Worm (Caenorhabditis elegans): Measurements from ENCODE around the gene srh-70.
A peak's percentile ranks its signal among the peaks of the same experiment; 100 is the strongest.

The srh-70 gene

DNA sequence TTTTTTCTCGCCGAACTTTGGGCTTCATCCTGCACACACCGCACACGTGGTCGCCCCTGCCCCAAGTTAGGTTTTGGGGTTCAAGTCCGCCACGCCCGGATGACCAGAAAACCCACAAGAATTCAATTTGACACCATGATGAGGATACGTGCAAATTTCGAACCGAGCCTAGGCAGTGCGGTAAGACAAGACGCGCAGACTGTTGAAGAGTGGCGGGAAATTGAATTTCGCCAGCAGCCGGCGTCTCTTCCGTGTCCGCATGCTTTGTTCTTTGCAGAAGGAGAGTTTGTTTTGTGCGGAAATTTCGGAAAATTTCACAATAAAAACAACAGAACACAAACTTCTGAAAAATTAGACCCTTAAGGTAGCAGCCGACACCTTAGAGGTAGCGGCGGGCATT lies 18.7 kb downstream of the srh-70 start:
- peak; percentile 42; the same call in 1 of the 2 replicates for TF ChIP-seq zfh-2 (GFP tag; conservative IDR thresholded peaks at IDR 0.05)
- TF ChIP-seq bed-2 (GFP tag; IDR thresholded peaks at IDR 0.05) = no peak

DNA sequence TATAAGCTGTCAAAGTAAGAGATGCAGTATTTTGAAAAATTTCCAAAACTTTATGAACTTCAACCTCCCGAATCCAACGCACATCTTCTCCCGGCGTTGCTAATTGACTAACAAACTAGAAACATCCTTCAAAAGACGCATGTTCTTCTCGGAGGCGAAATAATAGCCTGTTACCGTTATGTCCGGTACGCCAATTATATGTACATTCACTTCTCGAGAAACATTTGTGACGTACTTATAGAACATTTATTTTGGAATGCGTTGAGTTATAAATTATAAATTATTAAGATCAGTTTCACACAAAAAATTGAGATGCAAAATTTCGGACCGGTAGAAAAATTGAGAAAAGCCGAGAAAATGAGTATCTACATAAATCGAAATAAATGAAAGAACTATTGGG lies 21.7 kb downstream of the srh-70 start, which contains the start of gene T21B4.3:
T21B4.3 (minus strand) TSS at position 101 of the 400 bp plus-strand sequence.
- no peak for TF ChIP-seq dpff-1 (tag; optimal IDR thresholded peaks at IDR 0.05)
- TF ChIP-seq ceh-100 (GFP tag; IDR thresholded peaks at IDR 0.05) = no peak
- TF ChIP-seq ekl-4 (GFP tag; IDR thresholded peaks at IDR 0.05) = no peak
- no peak for TF ChIP-seq akir-1 (GFP tag; optimal IDR thresholded peaks at IDR 0.05)
- TF ChIP-seq pbrm-1 (GFP tag; IDR thresholded peaks at IDR 0.05) = no peak
- no peak for TF ChIP-seq B0035.1 (tag; optimal IDR thresholded peaks at IDR 0.05)
- no peak for TF ChIP-seq Y95B8A.8 (GFP tag; IDR thresholded peaks at IDR 0.05)
- no peak for TF ChIP-seq C17E4.6 (GFP tag; IDR thresholded peaks at IDR 0.05)
- TF ChIP-seq lin-35 (GFP tag; optimal IDR thresholded peaks at IDR 0.05) = no peak
- TF ChIP-seq cebp-2 (GFP tag; IDR thresholded peaks at IDR 0.05) = no peak
- TF ChIP-seq ztf-26 (tag; optimal IDR thresholded peaks at IDR 0.05) = no peak
- TF ChIP-seq tbp1 (GFP tag; optimal IDR thresholded peaks at IDR 0.05) = no peak
- no peak for TF ChIP-seq K12H6.12 (tag; optimal IDR thresholded peaks at IDR 0.05)
- TF ChIP-seq B0336.3 (GFP tag; IDR thresholded peaks at IDR 0.05) = no peak
- TF ChIP-seq D2030.7 (GFP tag; IDR thresholded peaks at IDR 0.05) = no peak

DNA sequence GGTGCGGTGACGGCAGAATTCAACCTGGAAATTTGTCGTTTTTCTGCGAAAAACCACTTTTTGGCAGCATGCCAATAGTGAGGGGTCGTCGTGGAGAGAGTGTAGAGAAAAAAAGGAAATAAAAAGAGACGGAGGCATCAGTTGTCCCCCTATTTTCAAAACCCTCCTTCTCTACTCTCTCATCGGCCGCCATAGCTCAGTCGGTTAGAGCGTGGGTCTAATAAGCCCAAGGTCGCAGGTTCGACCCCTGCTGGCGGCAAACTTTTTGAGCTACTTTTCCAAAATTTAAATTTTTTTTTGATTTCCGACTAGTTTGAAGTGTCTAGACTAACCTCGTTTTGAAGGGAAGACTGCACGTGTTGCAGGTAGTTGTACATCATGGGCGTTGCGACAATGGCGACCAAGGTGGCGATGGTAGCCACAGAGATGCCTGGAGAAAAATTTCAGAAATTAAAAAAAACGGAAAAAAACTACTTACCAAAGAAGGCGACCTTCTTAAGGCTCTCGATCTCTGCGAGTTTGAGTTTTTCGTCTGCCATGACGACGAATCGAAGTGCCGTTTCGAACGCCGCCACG lies 24.0 kb downstream of the srh-70 start, which contains the start of gene col-85:
col-85 (minus strand) TSS at position 540 of the 576 bp plus-strand sequence.
- 0 out of 2 replicates have a peak, but pooled peaks have one; percentile 41 for TF ChIP-seq nfya-2 (GFP tag; IDR thresholded peaks at IDR 0.05)
- TF ChIP-seq zfh-2 (GFP tag; conservative IDR thresholded peaks at IDR 0.05) = peak; percentile 17
- TF ChIP-seq ekl-4 (GFP tag; IDR thresholded peaks at IDR 0.05) = peak; percentile 72
- peak; percentile 93 for TF ChIP-seq ceh-58 (GFP tag; IDR thresholded peaks at IDR 0.05)
- TF ChIP-seq ccch-3 (GFP tag; optimal IDR thresholded peaks at IDR 0.05) = peak; percentile 30
- TF ChIP-seq ceh-40 (GFP tag; IDR thresholded peaks at IDR 0.05) = peak; percentile 82
- TF ChIP-seq lsl-1 (GFP tag; optimal IDR thresholded peaks at IDR 0.05) = peak; percentile 53
- peak; percentile 84 for TF ChIP-seq attf-5 (GFP tag; optimal IDR thresholded peaks at IDR 0.05)
- peak; percentile 79 for TF ChIP-seq zim-3 (tag; optimal IDR thresholded peaks at IDR 0.05)
- peak; percentile 87 for TF ChIP-seq snpc-1.3 (tag; optimal IDR thresholded peaks at IDR 0.05; ENCODE audit: insufficient read depth)
- peak; percentile 5 for TF ChIP-seq gei-17 (GFP tag; optimal IDR thresholded peaks at IDR 0.05)
- no peak for TF ChIP-seq xnd-1 (tag; optimal IDR thresholded peaks at IDR 0.05)
- TF ChIP-seq F57A8.1 (GFP tag; optimal IDR thresholded peaks at IDR 0.05) = peak; percentile 43
- TF ChIP-seq snpc-1.1 (tag; optimal IDR thresholded peaks at IDR 0.05; ENCODE audit: insufficient read depth) = peak; percentile 90
- TF ChIP-seq dpl-1 (GFP tag; optimal IDR thresholded peaks at IDR 0.05) = peak; percentile 24
- peak; percentile 77; the same call in 1 of the 2 replicates for TF ChIP-seq cebp-2 (GFP tag; IDR thresholded peaks at IDR 0.05)
- TF ChIP-seq dpff-1 (tag; optimal IDR thresholded peaks at IDR 0.05) = no peak
- no peak; the same call in 1 of the 2 replicates for TF ChIP-seq madf-8 (GFP tag; conservative IDR thresholded peaks at IDR 0.05)
- no peak for TF ChIP-seq nfya-1 (tag; optimal IDR thresholded peaks at IDR 0.05; ENCODE audit: borderline replicate concordance, insufficient read depth)
- peak; percentile 26 for TF ChIP-seq efl-1 (GFP tag; optimal IDR thresholded peaks at IDR 0.05)
- peak; percentile 95 for TF ChIP-seq tbp1 (GFP tag; optimal IDR thresholded peaks at IDR 0.05)
- no peak for TF ChIP-seq sea-2 (GFP tag; IDR thresholded peaks at IDR 0.05)
- peak; percentile 58 for TF ChIP-seq lir-1 (GFP tag; conservative IDR thresholded peaks at IDR 0.05)
- peak; percentile 43 for TF ChIP-seq ceh-91 (GFP tag; IDR thresholded peaks at IDR 0.05)
- TF ChIP-seq repo-1 (tag; optimal IDR thresholded peaks at IDR 0.05) = peak; percentile 50
- 0 out of 2 replicates have a peak, but pooled peaks have one; percentile 77 for TF ChIP-seq bed-1 (GFP tag; IDR thresholded peaks at IDR 0.05)
- peak; percentile 80 for TF ChIP-seq ztf-26 (tag; optimal IDR thresholded peaks at IDR 0.05)
- peak; percentile 85 for TF ChIP-seq rcor-1 (GFP tag; IDR thresholded peaks at IDR 0.05)
- no peak for TF ChIP-seq cebp-1 (GFP tag; IDR thresholded peaks at IDR 0.05)
- TF ChIP-seq cebp-1 (tag; optimal IDR thresholded peaks at IDR 0.05) = peak; percentile 81
- peak; percentile 88 for TF ChIP-seq F23B12.7 (tag; optimal IDR thresholded peaks at IDR 0.05; ENCODE audit: insufficient read depth)
- TF ChIP-seq madf-3 (GFP tag; IDR thresholded peaks at IDR 0.05) = peak; percentile 77; the same call in 1 of the 2 replicates

Measured in whole organism, young adult.